Worm (Caenorhabditis elegans): Measurements from ENCODE around the gene nhr-36.

The nhr-36 gene

DNA sequence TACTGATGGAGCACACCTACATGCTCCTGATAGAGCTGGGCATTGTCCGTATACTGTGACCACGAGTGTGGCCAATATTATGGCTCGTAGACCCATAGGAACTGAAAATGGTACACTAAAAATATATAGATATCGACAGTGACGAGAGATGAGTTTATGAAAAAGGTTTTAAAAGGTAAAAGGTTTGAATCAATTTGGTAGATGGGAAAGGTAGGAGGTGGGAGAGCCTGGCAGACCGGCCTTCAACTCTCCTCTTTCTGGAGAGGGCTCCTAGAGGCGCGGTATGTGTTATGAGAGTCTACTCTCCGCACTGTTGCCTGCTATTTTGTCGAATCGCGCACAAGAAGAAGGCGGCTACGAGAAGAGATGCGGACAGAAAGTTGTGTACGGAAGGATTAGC lies 26.1 kb upstream of the nhr-36 start, which contains the start of gene lron-2:
lron-2 (minus strand) TSS at position 101 of the 400 bp plus-strand sequence.
- no peak for TF ChIP-seq mml-1 (tag; optimal IDR thresholded peaks at IDR 0.05)
- no peak for TF ChIP-seq nhr-43 (tag; optimal IDR thresholded peaks at IDR 0.05; ENCODE audit: poor library complexity, severe bottlenecking)
- TF ChIP-seq eor-1 (tag; optimal IDR thresholded peaks at IDR 0.05): no peak
- no peak for TF ChIP-seq aly-2 (tag; optimal IDR thresholded peaks at IDR 0.05)
- no peak for TF ChIP-seq sea-2 (GFP tag; optimal IDR thresholded peaks at IDR 0.05)
- no peak for TF ChIP-seq jun-1 (tag; optimal IDR thresholded peaks at IDR 0.05)
- TF ChIP-seq fos-1 (tag; optimal IDR thresholded peaks at IDR 0.05): no peak
- no peak for TF ChIP-seq pqm-1 (tag; optimal IDR thresholded peaks at IDR 0.05)
- no peak for TF ChIP-seq ama-1 (optimal IDR thresholded peaks at IDR 0.05)
- no peak for TF ChIP-seq ceh-28 (tag; optimal IDR thresholded peaks at IDR 0.05)
- no peak for TF ChIP-seq nhr-77 (tag; optimal IDR thresholded peaks at IDR 0.05)
- TF ChIP-seq nhr-23 (tag; optimal IDR thresholded peaks at IDR 0.05): no peak
- TF ChIP-seq fkh-2 (tag; optimal IDR thresholded peaks at IDR 0.05): no peak
- no peak for TF ChIP-seq elt-2 (tag; optimal IDR thresholded peaks at IDR 0.05)
- no peak for TF ChIP-seq mdl-1 (tag; optimal IDR thresholded peaks at IDR 0.05)

DNA sequence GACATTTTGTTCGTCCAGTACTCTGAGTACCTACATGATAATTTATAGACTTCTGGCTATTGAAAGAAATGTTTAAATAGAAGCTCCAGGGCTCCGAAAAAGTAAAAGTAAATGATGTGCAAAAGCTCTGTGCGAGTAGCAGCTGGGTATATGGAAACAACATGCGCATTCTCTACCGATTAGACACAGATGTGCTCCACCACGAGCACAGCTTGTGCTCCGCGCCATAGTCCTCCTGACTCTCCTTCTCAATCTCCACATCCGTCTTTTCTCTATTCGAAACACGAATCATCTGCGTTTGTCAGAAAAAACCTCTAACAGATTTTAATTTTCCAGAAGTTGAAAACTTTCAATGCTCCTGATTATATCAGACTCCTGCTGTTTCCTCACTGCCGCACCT lies 22.1 kb upstream of the nhr-36 start:
- no peak for TF ChIP-seq nhr-67 (tag; optimal IDR thresholded peaks at IDR 0.05)
- TF ChIP-seq nfya-1 (tag; optimal IDR thresholded peaks at IDR 0.05; ENCODE audit: insufficient read depth): no peak
- no peak for TF ChIP-seq ztf-11 (tag; optimal IDR thresholded peaks at IDR 0.05)
- no peak for TF ChIP-seq aly-2 (tag; optimal IDR thresholded peaks at IDR 0.05)
- TF ChIP-seq nhr-12 (tag; optimal IDR thresholded peaks at IDR 0.05): no peak
- TF ChIP-seq lsy-12 (tag; optimal IDR thresholded peaks at IDR 0.05): no peak
- TF ChIP-seq fkh-10 (GFP tag; optimal IDR thresholded peaks at IDR 0.05): no peak
- no peak for TF ChIP-seq hmg-11 (tag; optimal IDR thresholded peaks at IDR 0.05)

DNA sequence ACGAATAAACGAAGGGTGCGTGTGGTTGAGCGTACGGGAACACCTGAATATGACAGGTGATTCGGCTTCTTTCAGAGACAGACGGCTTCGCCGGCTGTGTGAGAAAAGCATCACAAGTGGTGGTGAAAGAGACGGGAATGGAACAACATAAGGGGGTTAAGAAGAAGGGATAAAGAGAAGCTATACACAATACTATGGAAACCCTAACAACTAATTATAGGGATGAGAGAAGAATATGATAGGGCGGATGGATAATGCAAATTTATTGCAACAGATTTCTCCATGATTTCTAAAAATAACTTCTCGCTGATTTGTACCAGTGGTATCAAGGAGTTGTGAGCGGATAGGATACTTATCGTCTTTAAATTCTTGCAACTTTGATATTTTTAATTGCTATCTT lies 20.7 kb upstream of the nhr-36 start, which contains the start of gene hlh-10:
hlh-10 (minus strand) TSS at position 101 of the 400 bp plus-strand sequence.
- TF ChIP-seq sea-2 (GFP tag; optimal IDR thresholded peaks at IDR 0.05) (no peak), hmg-11 (tag; optimal IDR thresholded peaks at IDR 0.05) (no peak), fkh-2 (tag; optimal IDR thresholded peaks at IDR 0.05) (no peak), mdl-1 (tag; optimal IDR thresholded peaks at IDR 0.05) (no peak), unc-39 (tag; optimal IDR thresholded peaks at IDR 0.05) (no peak), egl-27 (tag; optimal IDR thresholded peaks at IDR 0.05) (no peak), nhr-28 (tag; optimal IDR thresholded peaks at IDR 0.05) (no peak), aly-2 (tag; optimal IDR thresholded peaks at IDR 0.05) (no peak), ceh-28 (tag; optimal IDR thresholded peaks at IDR 0.05) (no peak), nhr-77 (tag; optimal IDR thresholded peaks at IDR 0.05) (no peak), unc-62 (GFP tag; optimal IDR thresholded peaks at IDR 0.05) (no peak), nhr-67 (tag; optimal IDR thresholded peaks at IDR 0.05) (no peak)

DNA sequence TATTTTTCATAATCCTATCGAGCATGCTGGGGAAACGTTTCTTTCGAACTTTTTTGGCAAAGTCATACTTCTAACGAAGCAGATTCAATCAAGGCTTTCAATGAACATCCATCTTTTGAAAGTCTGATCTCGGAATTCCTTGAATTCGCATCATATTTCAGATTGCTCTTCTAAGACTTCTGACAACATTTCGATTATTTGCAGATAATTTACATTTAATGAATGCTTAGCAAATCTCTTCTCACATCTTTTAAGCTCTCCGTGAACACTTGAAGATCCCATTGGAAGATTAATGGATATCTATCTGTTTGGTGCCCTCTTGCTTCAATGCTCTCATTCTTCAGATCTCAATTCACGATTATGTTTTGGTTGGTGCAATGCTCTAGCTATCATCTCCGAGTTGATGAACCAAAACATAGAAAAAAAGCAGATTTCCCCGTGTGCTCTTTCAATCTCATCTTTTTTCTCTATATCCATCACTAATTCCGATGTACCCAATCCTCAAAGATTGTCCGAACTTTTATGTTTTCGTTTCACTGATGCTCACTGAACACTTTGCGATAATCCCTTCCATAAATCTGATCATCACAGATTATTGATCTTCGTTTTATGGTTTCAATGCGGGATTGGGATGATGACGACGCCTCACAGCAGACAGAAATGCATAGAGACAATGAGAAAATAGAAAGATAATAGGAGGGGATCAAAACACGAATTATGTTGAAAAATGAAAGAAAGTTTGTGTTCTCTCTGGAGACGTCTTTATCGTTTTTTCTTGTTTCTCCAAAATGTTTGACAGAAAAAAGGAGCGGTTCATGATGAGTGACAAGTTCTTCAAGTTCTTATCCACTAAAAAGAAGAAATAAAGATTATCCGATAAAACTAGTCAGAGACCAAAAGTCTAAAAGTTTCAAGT lies 13.0 kb upstream of the nhr-36 start:
- TF ChIP-seq elt-1 (tag; optimal IDR thresholded peaks at IDR 0.05) (peak; percentile 85), unc-62 (GFP tag; optimal IDR thresholded peaks at IDR 0.05) (peak; percentile 56), R02D3.7 (tag; optimal IDR thresholded peaks at IDR 0.05) (no peak), nhr-23 (tag; optimal IDR thresholded peaks at IDR 0.05) (peak; percentile 7), nhr-43 (tag; optimal IDR thresholded peaks at IDR 0.05; ENCODE audit: poor library complexity, severe bottlenecking) (peak; percentile 66)

DNA sequence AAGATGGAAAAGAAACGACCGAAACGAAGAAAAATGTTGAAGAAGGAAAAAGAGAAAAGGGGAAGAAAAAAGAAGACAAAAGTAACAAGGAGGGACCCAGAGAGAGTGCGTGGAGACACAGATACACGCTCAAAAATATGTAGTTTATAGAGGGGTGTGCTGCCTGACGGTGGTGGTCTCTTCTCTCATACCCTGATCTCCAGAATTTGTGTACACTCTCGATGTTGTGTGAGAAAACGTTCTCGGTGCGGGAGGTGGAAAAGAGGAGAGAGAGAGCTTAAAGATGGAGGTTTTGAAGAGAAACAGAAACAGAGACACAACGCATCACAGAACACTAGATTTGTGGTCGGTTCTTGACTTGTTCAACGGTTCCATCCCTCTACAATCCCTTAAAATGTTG lies 12.2 kb upstream of the nhr-36 start:
- no peak for TF ChIP-seq nhr-67 (tag; optimal IDR thresholded peaks at IDR 0.05)
- no peak for TF ChIP-seq nhr-237 (tag; optimal IDR thresholded peaks at IDR 0.05)
- TF ChIP-seq unc-39 (tag; optimal IDR thresholded peaks at IDR 0.05): no peak
- peak; percentile 45 for TF ChIP-seq snpc-4 (tag; optimal IDR thresholded peaks at IDR 0.05)
- peak; percentile 46 for TF ChIP-seq fkh-10 (GFP tag; optimal IDR thresholded peaks at IDR 0.05)
- peak; percentile 33 for TF ChIP-seq pha-4 (tag; optimal IDR thresholded peaks at IDR 0.05)
- peak; percentile 79 for TF ChIP-seq hmg-11 (tag; optimal IDR thresholded peaks at IDR 0.05)
- no peak for TF ChIP-seq eor-1 (tag; optimal IDR thresholded peaks at IDR 0.05)
- TF ChIP-seq elt-2 (tag; optimal IDR thresholded peaks at IDR 0.05): no peak
- TF ChIP-seq R02D3.7 (tag; optimal IDR thresholded peaks at IDR 0.05): peak; percentile 9
- TF ChIP-seq zag-1 (tag; optimal IDR thresholded peaks at IDR 0.05): no peak
- TF ChIP-seq fkh-2 (tag; optimal IDR thresholded peaks at IDR 0.05): no peak
- no peak for TF ChIP-seq lsy-12 (tag; optimal IDR thresholded peaks at IDR 0.05)
- no peak for TF ChIP-seq elt-1 (tag; optimal IDR thresholded peaks at IDR 0.05)
- TF ChIP-seq nhr-77 (tag; optimal IDR thresholded peaks at IDR 0.05): no peak
- no peak for TF ChIP-seq ama-1 (optimal IDR thresholded peaks at IDR 0.05)
- peak; percentile 21 for TF ChIP-seq egl-27 (tag; optimal IDR thresholded peaks at IDR 0.05)
- peak; percentile 59 for TF ChIP-seq ceh-28 (tag; optimal IDR thresholded peaks at IDR 0.05)
- TF ChIP-seq sea-2 (GFP tag; optimal IDR thresholded peaks at IDR 0.05): no peak
- TF ChIP-seq lin-15B (tag; optimal IDR thresholded peaks at IDR 0.05): peak; percentile 45
- peak; percentile 95 for TF ChIP-seq lin-39 (tag; optimal IDR thresholded peaks at IDR 0.05)
- no peak for TF ChIP-seq ztf-4 (tag; optimal IDR thresholded peaks at IDR 0.05)
- TF ChIP-seq nhr-25 (tag; optimal IDR thresholded peaks at IDR 0.05): no peak
- TF ChIP-seq nhr-12 (tag; optimal IDR thresholded peaks at IDR 0.05): no peak
- no peak for TF ChIP-seq ztf-11 (tag; optimal IDR thresholded peaks at IDR 0.05)
- TF ChIP-seq jun-1 (tag; optimal IDR thresholded peaks at IDR 0.05): no peak
- peak; percentile 53 for TF ChIP-seq unc-62 (GFP tag; optimal IDR thresholded peaks at IDR 0.05)
- TF ChIP-seq nhr-43 (tag; optimal IDR thresholded peaks at IDR 0.05; ENCODE audit: poor library complexity, severe bottlenecking): peak; percentile 40
- TF ChIP-seq egl-5 (tag; optimal IDR thresholded peaks at IDR 0.05): peak; percentile 8
- no peak for TF ChIP-seq fos-1 (tag; optimal IDR thresholded peaks at IDR 0.05)
- no peak for TF ChIP-seq nhr-11 (tag; optimal IDR thresholded peaks at IDR 0.05)
- TF ChIP-seq ZK546.5 (tag; optimal IDR thresholded peaks at IDR 0.05): no peak

All from whole organism, L3 larva.